Worm (Caenorhabditis elegans) whole organism, midembryonic: ENCODE measurements around the gene F14H3.6.
A peak's percentile ranks its signal among the peaks of the same experiment; 100 is the strongest.
"Not testable (repeated sequence)": the region's sequence is repeated elsewhere in the genome, so short reads cannot be mapped to it uniquely, and the experiment has no call there.

Experiments used
- T22C8.4 ChIP-seq: fragments of 200-800 bp; sonication (Bioruptor generic); IDR thresholded peaks from 2 replicates; pipeline ENCODE4 v1.3.6; 2022; ENCODE audit warnings: missing genetic modification characterization, missing compliant biosample characterization
- flt-1 ChIP-seq: fragments of 200-800 bp; sonication (Bioruptor generic); IDR thresholded peaks from 2 replicates; pipeline ENCODE4 v1.3.6; 2022; ENCODE audit warnings: missing genetic modification characterization, missing compliant biosample characterization
- klf-2 ChIP-seq: fragments of 200-800 bp; sonication (Bioruptor generic); conservative IDR thresholded peaks from 2 replicates; pipeline ENCODE4 v1.3.6; 2022; ENCODE audit warnings: missing genetic modification reagents, missing genetic modification characterization, missing compliant biosample characterization
- ref-1 ChIP-seq: fragments of 200-800 bp; sonication (Bioruptor generic); conservative IDR thresholded peaks from 2 replicates; pipeline ENCODE4 v1.3.6; 2022; ENCODE audit warnings: missing genetic modification reagents, missing genetic modification characterization, missing compliant biosample characterization
- tab-1 ChIP-seq: fragments of 200-800 bp; sonication (Bioruptor generic); IDR thresholded peaks from 2 replicates; pipeline ENCODE4 v1.3.6; 2022; ENCODE audit warnings: missing genetic modification characterization, missing compliant biosample characterization
- ztf-23 ChIP-seq: fragments of 200-800 bp; sonication (Bioruptor generic); IDR thresholded peaks from 2 replicates; pipeline ENCODE4 v1.3.6; 2022; ENCODE audit warnings: missing genetic modification reagents, missing genetic modification characterization, missing compliant biosample characterization
- ztf-29 ChIP-seq: fragments of 200-800 bp; sonication (Bioruptor generic); IDR thresholded peaks from 2 replicates; pipeline ENCODE4 v1.3.6; 2022; ENCODE audit warnings: missing genetic modification reagents, missing genetic modification characterization, missing compliant biosample characterization

DNA sequence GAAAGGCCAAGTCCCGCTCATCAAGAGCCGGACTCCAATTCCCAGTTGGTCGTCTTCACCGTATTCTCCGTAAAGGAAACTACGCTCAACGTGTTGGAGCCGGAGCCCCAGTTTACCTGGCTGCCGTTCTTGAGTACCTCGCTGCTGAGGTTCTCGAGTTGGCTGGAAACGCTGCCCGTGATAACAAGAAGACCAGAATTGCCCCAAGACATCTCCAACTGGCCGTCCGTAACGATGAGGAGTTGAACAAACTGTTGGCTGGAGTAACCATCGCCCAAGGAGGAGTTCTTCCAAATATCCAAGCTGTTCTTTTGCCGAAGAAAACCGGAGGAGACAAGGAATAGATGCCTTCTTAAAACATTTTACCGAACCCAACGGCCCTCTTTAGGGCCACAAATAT lies 17.8 kb downstream of the F14H3.6 start:
- not testable (repeated sequence) for TF ChIP-seq tab-1 (GFP tag; lab: Robert Waterston, UW); klf-2 (GFP tag; lab: Robert Waterston, UW); ztf-23 (GFP tag; lab: Robert Waterston, UW); ref-1 (GFP tag; lab: Robert Waterston, UW); T22C8.4 (GFP tag; lab: Robert Waterston, UW); ztf-29
- peak; percentile 25 for TF ChIP-seq flt-1 (GFP tag; lab: Robert Waterston, UW)
